Fruit fly (Drosophila melanogaster): Measurements from ENCODE around the gene Tmem43.

Gene Tmem43

DNA sequence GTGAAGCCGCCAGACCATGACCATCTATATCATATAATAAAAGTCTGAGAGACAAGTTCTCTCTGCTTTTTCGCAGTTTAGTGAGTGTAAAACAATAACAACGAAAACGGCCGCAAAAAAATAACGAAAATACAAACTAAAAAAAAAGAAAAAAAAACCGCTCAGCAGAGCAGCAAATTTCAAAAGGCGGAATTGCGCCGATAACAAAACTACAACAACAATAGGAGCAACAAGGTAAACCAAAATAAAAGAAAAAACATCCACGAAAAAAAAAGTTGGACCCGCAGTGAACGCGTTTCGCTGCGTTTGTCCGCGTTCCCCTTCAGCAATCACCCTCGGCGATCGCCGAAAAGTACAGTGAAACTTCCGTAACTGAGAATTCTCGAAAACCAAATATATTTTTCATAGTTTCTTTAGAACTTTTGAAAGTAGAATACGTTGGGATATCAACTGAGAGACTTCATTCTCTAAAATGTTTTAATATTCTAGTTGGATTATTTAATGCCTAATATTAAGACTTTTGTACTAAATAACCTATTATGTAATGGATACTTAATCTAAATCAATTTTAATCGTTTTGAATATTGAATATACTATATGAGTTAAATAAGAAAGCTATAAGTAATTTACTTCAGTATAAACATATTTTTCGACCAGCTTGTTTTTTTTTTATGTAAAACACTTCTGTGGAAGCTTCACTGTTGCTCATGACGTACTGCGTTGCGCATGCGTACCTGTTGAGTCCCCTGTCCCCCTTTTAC lies 39.1 kb downstream of the Tmem43 start (continued):
- peak; percentile 3 for TF ChIP-seq Fer3 (tag; optimal IDR thresholded peaks at IDR 0.05)
- peak; percentile 80 for TF ChIP-seq CG9727 (GFP tag; optimal IDR thresholded peaks at IDR 0.05)
- TF ChIP-seq so (GFP tag; IDR thresholded peaks at IDR 0.05): no peak
- peak; percentile 72 for TF ChIP-seq CG14710 (tag; optimal IDR thresholded peaks at IDR 0.05)
- TF ChIP-seq nau (GFP tag; optimal IDR thresholded peaks at IDR 0.05): peak; percentile 34
- TF ChIP-seq Usf (GFP tag; optimal IDR thresholded peaks at IDR 0.05): peak; percentile 12
- TF ChIP-seq Scr (GFP tag; IDR thresholded peaks at IDR 0.05; ENCODE audit: partially characterized antibody): no peak
- peak; percentile 38; the same call in 1 of the 2 replicates for TF ChIP-seq ssp (GFP tag; IDR thresholded peaks at IDR 0.05)
- no peak for TF ChIP-seq otp (GFP tag; IDR thresholded peaks at IDR 0.05)
- no peak for TF ChIP-seq CG2202 (tag; optimal IDR thresholded peaks at IDR 0.05)
- peak; percentile 55 for TF ChIP-seq odd (GFP tag; optimal IDR thresholded peaks at IDR 0.05)
- peak; percentile 63 for TF ChIP-seq CG2712 (tag; optimal IDR thresholded peaks at IDR 0.05)
- no peak for TF ChIP-seq exex (tag; optimal IDR thresholded peaks at IDR 0.05)
- TF ChIP-seq Sry-δ (GFP tag; optimal IDR thresholded peaks at IDR 0.05): no peak
- peak in 1 of 2 experiments; percentile 23 for TF ChIP-seq chif (GFP tag; optimal IDR thresholded peaks at IDR 0.05)
- peak; percentile 88 for TF ChIP-seq grau (tag; optimal IDR thresholded peaks at IDR 0.05)
- peak; percentile 47; the same call in 1 of the 2 replicates for TF ChIP-seq esg (GFP tag; conservative IDR thresholded peaks at IDR 0.05)
- TF ChIP-seq CG17359 (tag; optimal IDR thresholded peaks at IDR 0.05): peak; percentile 49
- TF ChIP-seq z (GFP tag; IDR thresholded peaks at IDR 0.05): no peak
- peak; percentile 43 for TF ChIP-seq Hsf (GFP tag; optimal IDR thresholded peaks at IDR 0.05)
- peak; percentile 78 for TF ChIP-seq CG17361 (GFP tag; IDR thresholded peaks at IDR 0.05)
- TF ChIP-seq tgo (GFP tag; IDR thresholded peaks at IDR 0.05): peak; percentile 47
- no peak for TF ChIP-seq Tbp (GFP tag; optimal IDR thresholded peaks at IDR 0.05)
- TF ChIP-seq CG10543 (GFP tag; optimal IDR thresholded peaks at IDR 0.05): peak; percentile 48
- TF ChIP-seq Sox100B (GFP tag; optimal IDR thresholded peaks at IDR 0.05): peak; percentile 69
- TF ChIP-seq ttk (GFP tag; IDR thresholded peaks at IDR 0.05): no peak
- TF ChIP-seq Chrac-16 (GFP tag; optimal IDR thresholded peaks at IDR 0.05): peak; percentile 50
- TF ChIP-seq dysf (GFP tag; IDR thresholded peaks at IDR 0.05): peak; percentile 48; the same call in 1 of the 3 replicates
- TF ChIP-seq CG1529 (GFP tag; optimal IDR thresholded peaks at IDR 0.05): peak; percentile 2
- peak in 1 of 3 experiments; percentile 75 for TF ChIP-seq lola (GFP tag; optimal IDR thresholded peaks at IDR 0.05)
- no peak for TF ChIP-seq CG10274 (GFP tag; optimal IDR thresholded peaks at IDR 0.05)
- TF ChIP-seq CG18599 (GFP tag; optimal IDR thresholded peaks at IDR 0.05): peak; percentile 49
- TF ChIP-seq chinmo (GFP tag; IDR thresholded peaks at IDR 0.05; ENCODE audit: partially characterized antibody): 0 out of 4 replicates have a peak, but pooled peaks have one; percentile 43
- peak; percentile 25 for TF ChIP-seq Nf-YB (GFP tag; optimal IDR thresholded peaks at IDR 0.05)
- peak; percentile 52 for TF ChIP-seq Ptx1 (GFP tag; IDR thresholded peaks at IDR 0.05)
- no peak for TF ChIP-seq Spps (tag; optimal IDR thresholded peaks at IDR 0.05)
- TF ChIP-seq eve (GFP tag; optimal IDR thresholded peaks at IDR 0.05): peak in 1 of 2 experiments; percentile 50
- no peak for TF ChIP-seq bowl (GFP tag; IDR thresholded peaks at IDR 0.05)
- peak; percentile 47 for TF ChIP-seq Hr3 (GFP tag; optimal IDR thresholded peaks at IDR 0.05)
- TF ChIP-seq CG2129 (GFP tag; IDR thresholded peaks at IDR 0.05; ENCODE audit: partially characterized antibody): no peak
- no peak for TF ChIP-seq CG17612 (GFP tag; IDR thresholded peaks at IDR 0.05)
- TF ChIP-seq Six4 (GFP tag; optimal IDR thresholded peaks at IDR 0.05): peak; percentile 62
- TF ChIP-seq stc (GFP tag; IDR thresholded peaks at IDR 0.05): 0 out of 2 replicates have a peak, but pooled peaks have one; percentile 6
- peak; percentile 61 for TF ChIP-seq CG15696 (tag; optimal IDR thresholded peaks at IDR 0.05)
- TF ChIP-seq CG8924 (tag; optimal IDR thresholded peaks at IDR 0.05): peak; percentile 29
- peak; percentile 44 for TF ChIP-seq bcd (GFP tag; optimal IDR thresholded peaks at IDR 0.05)
- TF ChIP-seq CG7556 (GFP tag; optimal IDR thresholded peaks at IDR 0.05): peak; percentile 76
- TF ChIP-seq CG12299 (tag; optimal IDR thresholded peaks at IDR 0.05): no peak
- peak; percentile 54 for TF ChIP-seq CG4424 (GFP tag; optimal IDR thresholded peaks at IDR 0.05)
